Worm (Caenorhabditis elegans) whole organism, mixed stage, embryonic: ENCODE data around the gene fpn-1.2.

Experiments
- elt-1 ChIP-seq: sonication (generic microtip); optimal IDR thresholded peaks from 2 replicates; lab custom pipeline; 2017; ENCODE audit warnings: missing genetic modification characterization, mild to moderate bottlenecking, missing compliant biosample characterization, antibody characterized with exemption, moderate library complexity, borderline replicate concordance; ENCODE audit not compliant: insufficient read depth
- lin-13 ChIP-seq: fragments of 150-350 bp; optimal IDR thresholded peaks from 2 replicates; lab custom pipeline; 2014; ENCODE audit warnings: missing biosample characterization, missing genetic modification characterization
- nhr-12 ChIP-seq: fragments of 150-350 bp; optimal IDR thresholded peaks from 2 replicates; lab custom pipeline; 2014; ENCODE audit warnings: missing biosample characterization, missing genetic modification characterization
- nhr-28 ChIP-seq: fragments of 150-350 bp; optimal IDR thresholded peaks from 2 replicates; lab custom pipeline; 2014; ENCODE audit warnings: missing biosample characterization, missing genetic modification characterization
- pha-4 ChIP-seq: fragments of 150-350 bp; optimal IDR thresholded peaks from 2 replicates; lab custom pipeline; 2018; ENCODE audit warnings: missing biosample characterization, missing genetic modification reagents, missing genetic modification characterization
- unc-62 ChIP-seq: fragments of 150-350 bp; optimal IDR thresholded peaks from 2 replicates; lab custom pipeline; 2014; ENCODE audit warnings: missing biosample characterization, missing genetic modification reagents, missing genetic modification characterization

DNA sequence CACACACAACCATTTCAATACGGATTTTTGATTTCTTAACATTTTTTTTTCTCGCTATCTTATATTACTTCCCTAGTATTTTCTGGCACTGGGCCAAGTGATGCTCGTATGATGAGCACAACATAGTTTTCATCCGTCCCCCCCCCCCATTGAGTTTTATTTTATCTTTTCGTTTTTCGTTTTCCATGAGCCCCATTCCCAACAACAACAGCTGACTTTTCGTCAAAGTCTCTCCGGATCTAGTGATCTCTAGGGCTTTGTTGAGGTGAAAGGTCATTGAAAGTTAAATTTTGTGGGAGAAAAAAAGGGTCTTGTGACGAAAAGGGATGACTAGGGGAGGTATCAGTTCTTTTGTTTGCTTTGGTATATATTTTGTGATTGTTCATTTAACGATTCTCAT lies 16.3 kb upstream of the fpn-1.2 start:
- no peak for TF ChIP-seq unc-62 (GFP tag; lab: Kevin White, UChicago)
- no peak for TF ChIP-seq elt-1 (tag; lab: Kevin White, UChicago)
- no peak for TF ChIP-seq lin-13 (tag; lab: Kevin White, UChicago)
- TF ChIP-seq nhr-28 = no peak
- no peak for TF ChIP-seq pha-4 (tag; lab: Kevin White, UChicago)
- TF ChIP-seq nhr-12 (tag; lab: Kevin White, UChicago) = no peak
